Worm (Caenorhabditis elegans): ENCODE measurements around the gene H40L08.7.

DNA sequence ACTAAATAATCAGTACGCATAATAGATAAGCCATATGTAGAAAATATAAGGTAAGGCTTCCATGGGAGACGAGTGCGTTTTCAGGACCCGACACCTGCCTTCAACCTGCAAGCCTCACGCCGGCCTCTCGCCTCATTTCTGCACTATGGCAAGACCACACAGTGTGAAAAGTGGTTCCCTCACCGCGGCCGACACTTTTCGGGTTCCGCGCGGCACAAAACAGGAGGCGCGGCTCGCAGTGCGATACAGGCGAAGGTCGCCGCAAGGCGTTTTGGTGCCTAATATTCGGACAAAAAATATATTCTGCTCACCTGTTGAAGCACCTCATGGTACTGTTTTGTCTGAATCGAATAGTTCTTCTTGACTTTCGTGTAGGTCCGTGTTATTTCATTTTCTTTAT is 7.4 kb downstream of the H40L08.7 start:
- no peak for TF ChIP-seq arid-1 (GFP tag; conservative IDR thresholded peaks at IDR 0.05)
- TF ChIP-seq daf-12 (tag; optimal IDR thresholded peaks at IDR 0.05): no peak
- TF ChIP-seq R02D3.7 (tag; optimal IDR thresholded peaks at IDR 0.05): no peak
- no peak for TF ChIP-seq aly-2 (tag; optimal IDR thresholded peaks at IDR 0.05)
- no peak for TF ChIP-seq snpc-4 (tag; optimal IDR thresholded peaks at IDR 0.05)
- no peak for TF ChIP-seq lin-13 (GFP tag; optimal IDR thresholded peaks at IDR 0.05)
- no peak for TF ChIP-seq nhr-237 (tag; optimal IDR thresholded peaks at IDR 0.05)
- TF ChIP-seq pha-4 (GFP tag; IDR thresholded peaks at IDR 0.05): no peak
- TF ChIP-seq pha-4 (tag; optimal IDR thresholded peaks at IDR 0.05): no peak
